Worm (Caenorhabditis elegans) whole organism, early embryonic: ENCODE data around the gene Y45F10C.6.

Experiments
- B0310.2 ChIP-seq: sonication (generic microtip); optimal IDR thresholded peaks from 2 replicates; lab custom pipeline; 2016; ENCODE audit warnings: mild to moderate bottlenecking, missing genetic modification characterization, missing compliant biosample characterization
- F13C5.2 ChIP-seq: sonication (generic microtip); optimal IDR thresholded peaks from 2 replicates; lab custom pipeline; 2017; ENCODE audit warnings: mild to moderate bottlenecking, missing genetic modification characterization, inconsistent platforms, missing compliant biosample characterization
- aly-1 ChIP-seq: sonication (generic microtip); optimal IDR thresholded peaks from 2 replicates; lab custom pipeline; 2016; ENCODE audit warnings: missing genetic modification characterization, missing compliant biosample characterization
- ama-1 ChIP-seq: fragments of 150-350 bp; optimal IDR thresholded peaks from 2 replicates; lab custom pipeline; 2014
- ceh-13 ChIP-seq: fragments of 200-800 bp; sonication (Bioruptor generic); optimal IDR thresholded peaks from 2 replicates; lab custom pipeline; 2018; ENCODE audit warnings: mild to moderate bottlenecking, missing genetic modification characterization, missing compliant biosample characterization
- ceh-36 ChIP-seq: sonication (generic microtip); optimal IDR thresholded peaks from 2 replicates; lab custom pipeline; 2016; ENCODE audit warnings: missing genetic modification characterization, inconsistent platforms, missing compliant biosample characterization
- ets-7 ChIP-seq: sonication (generic microtip); optimal IDR thresholded peaks from 2 replicates; lab custom pipeline; 2016; ENCODE audit warnings: missing genotype, missing genetic modification characterization, missing compliant biosample characterization
- flt-1 ChIP-seq: fragments of 200-800 bp; sonication (Bioruptor generic); IDR thresholded peaks from 2 replicates; pipeline ENCODE4 v1.3.6; 2022; ENCODE audit warnings: missing genetic modification characterization, missing compliant biosample characterization
- hmbx-1 ChIP-seq: sonication (generic microtip); optimal IDR thresholded peaks from 2 replicates; lab custom pipeline; 2016; ENCODE audit warnings: mild to moderate bottlenecking, missing genetic modification characterization, missing compliant biosample characterization
- hmg-4 ChIP-seq: fragments of 200-800 bp; sonication (Bioruptor generic); optimal IDR thresholded peaks from 2 replicates; lab custom pipeline; 2018; ENCODE audit warnings: mild to moderate bottlenecking, missing genetic modification characterization, missing compliant biosample characterization
- hnd-1 ChIP-seq: sonication (generic microtip); optimal IDR thresholded peaks from 2 replicates; lab custom pipeline; 2016; ENCODE audit warnings: missing genetic modification characterization, missing compliant biosample characterization
- pes-1 ChIP-seq: fragments of 200-800 bp; sonication (Bioruptor generic); IDR thresholded peaks from 2 replicates; pipeline ENCODE4 v1.3.6; 2022; ENCODE audit warnings: missing genetic modification reagents, missing genetic modification characterization, missing compliant biosample characterization
- scrt-1 ChIP-seq: fragments of 200-800 bp; sonication (Bioruptor generic); IDR thresholded peaks from 2 replicates; pipeline ENCODE4 v1.3.6; 2022; ENCODE audit warnings: missing genetic modification characterization, missing compliant biosample characterization
- sea-1 ChIP-seq: fragments of 200-800 bp; sonication (Bioruptor generic); conservative IDR thresholded peaks from 2 replicates; pipeline ENCODE4 v1.3.6; 2022; ENCODE audit warnings: missing genetic modification characterization, missing compliant biosample characterization
- tbx-11 ChIP-seq: fragments of 200-800 bp; sonication (Bioruptor generic); IDR thresholded peaks from 2 replicates; pipeline ENCODE4 v1.3.6; 2022; ENCODE audit warnings: missing genetic modification characterization, missing compliant biosample characterization
- tbx-37 ChIP-seq: fragments of 200-800 bp; sonication (Bioruptor generic); conservative IDR thresholded peaks from 2 replicates; pipeline ENCODE4 v1.3.6; 2022; ENCODE audit warnings: missing genetic modification reagents, missing genetic modification characterization, missing compliant biosample characterization
- tra-4 ChIP-seq: sonication (generic microtip); optimal IDR thresholded peaks from 2 replicates; lab custom pipeline; 2017; ENCODE audit warnings: missing genetic modification characterization, missing compliant biosample characterization

The Y45F10C.6 gene

ce11 chrIV:13695720-13696364, 43.7 kb downstream of the Y45F10C.6 start:
- TF ChIP-seq hmbx-1 (tag; lab: Kevin White, UChicago), result no peak
- TF ChIP-seq tbx-37, result no peak
- no peak for TF ChIP-seq scrt-1
- TF ChIP-seq ceh-36 (tag; lab: Kevin White, UChicago), result no peak
- TF ChIP-seq ceh-13 (GFP tag; lab: Kevin White, UChicago), result no peak
- TF ChIP-seq B0310.2, result no peak

ce11 chrIV:13696900-13697299, 44.8 kb downstream of the Y45F10C.6 start:
- TF ChIP-seq ama-1 (lab: Kevin White, UChicago) (no peak), sea-1 (GFP tag; lab: Robert Waterston, UW) (no peak), hmg-4 (GFP tag; lab: Kevin White, UChicago) (no peak), ceh-36 (tag; lab: Kevin White, UChicago) (no peak)

ce11 chrIV:13698603-13699002, 46.5 kb downstream of the Y45F10C.6 start, which contains the start of gene T23G4.127:
TSS of gene T23G4.127 (minus strand) at chrIV:13698703.
- TF ChIP-seq B0310.2 (no peak), ama-1 (lab: Kevin White, UChicago) (no peak), tra-4 (tag; lab: Kevin White, UChicago) (no peak), hmg-4 (GFP tag; lab: Kevin White, UChicago) (no peak), hmbx-1 (tag; lab: Kevin White, UChicago) (no peak), ets-7 (tag; lab: Kevin White, UChicago) (no peak), scrt-1 (no peak), tbx-37 (no peak), hnd-1 (tag; lab: Kevin White, UChicago) (no peak), tbx-11 (GFP tag; lab: Robert Waterston, UW) (no peak), ceh-13 (GFP tag; lab: Kevin White, UChicago) (no peak), aly-1 (tag; lab: Kevin White, UChicago) (no peak), flt-1 (GFP tag; lab: Robert Waterston, UW) (no peak), ceh-36 (tag; lab: Kevin White, UChicago) (no peak), pes-1 (GFP tag; lab: Robert Waterston, UW) (no peak), sea-1 (GFP tag; lab: Robert Waterston, UW) (no peak)

- TF ChIP-seq tbx-37, result no peak
- no peak for TF ChIP-seq tra-4 (tag; lab: Kevin White, UChicago)
- TF ChIP-seq B0310.2, result no peak
- no peak for TF ChIP-seq pes-1 (GFP tag; lab: Robert Waterston, UW)
- TF ChIP-seq aly-1 (tag; lab: Kevin White, UChicago), result no peak
- TF ChIP-seq ceh-36 (tag; lab: Kevin White, UChicago), result no peak
- no peak for TF ChIP-seq hmg-4 (GFP tag; lab: Kevin White, UChicago)
- no peak for TF ChIP-seq tbx-11 (GFP tag; lab: Robert Waterston, UW)
- TF ChIP-seq hnd-1 (tag; lab: Kevin White, UChicago), result no peak
- TF ChIP-seq scrt-1, result no peak
- TF ChIP-seq ets-7 (tag; lab: Kevin White, UChicago), result no peak
- no peak for TF ChIP-seq ama-1 (lab: Kevin White, UChicago)
Observed at ce11 chrIV:13699384-13699788, 47.3 kb downstream of the Y45F10C.6 start.

- TF ChIP-seq aly-1 (tag; lab: Kevin White, UChicago) (no peak), tbx-37 (no peak), B0310.2 (no peak), pes-1 (GFP tag; lab: Robert Waterston, UW) (no peak), flt-1 (GFP tag; lab: Robert Waterston, UW) (no peak), ets-7 (tag; lab: Kevin White, UChicago) (no peak), hnd-1 (tag; lab: Kevin White, UChicago) (no peak), hmbx-1 (tag; lab: Kevin White, UChicago) (no peak), ceh-36 (tag; lab: Kevin White, UChicago) (no peak), F13C5.2 (tag; lab: Kevin White, UChicago) (no peak), ama-1 (lab: Kevin White, UChicago) (no peak), tra-4 (tag; lab: Kevin White, UChicago) (no peak), ceh-13 (GFP tag; lab: Kevin White, UChicago) (no peak), sea-1 (GFP tag; lab: Robert Waterston, UW) (no peak), hmg-4 (GFP tag; lab: Kevin White, UChicago) (no peak), scrt-1 (no peak)
Observed at ce11 chrIV:13700847-13701246, 48.7 kb downstream of the Y45F10C.6 start.

ce11 chrIV:13701472-13701871, 49.3 kb downstream of the Y45F10C.6 start:
- no peak for TF ChIP-seq tbx-37
- no peak for TF ChIP-seq ceh-13 (GFP tag; lab: Kevin White, UChicago)

- TF ChIP-seq F13C5.2 (tag; lab: Kevin White, UChicago) (no peak), hmg-4 (GFP tag; lab: Kevin White, UChicago) (no peak), ets-7 (tag; lab: Kevin White, UChicago) (no peak), tra-4 (tag; lab: Kevin White, UChicago) (no peak), B0310.2 (no peak), scrt-1 (no peak), sea-1 (GFP tag; lab: Robert Waterston, UW) (no peak), ceh-36 (tag; lab: Kevin White, UChicago) (no peak), hnd-1 (tag; lab: Kevin White, UChicago) (no peak), hmbx-1 (tag; lab: Kevin White, UChicago) (no peak), ama-1 (lab: Kevin White, UChicago) (no peak), aly-1 (tag; lab: Kevin White, UChicago) (no peak), pes-1 (GFP tag; lab: Robert Waterston, UW) (no peak), ceh-13 (GFP tag; lab: Kevin White, UChicago) (no peak)
Observed at ce11 chrIV:13702681-13703080, 50.6 kb downstream of the Y45F10C.6 start.
